Worm (Caenorhabditis elegans): ENCODE data around the gene gst-22.

- TF ChIP-seq him-1 (tag; optimal IDR thresholded peaks at IDR 0.05) (no peak), W03F9.2 (tag; optimal IDR thresholded peaks at IDR 0.05) (no peak), dao-5 (tag; optimal IDR thresholded peaks at IDR 0.05) (no peak)
Observed at ce11 chrV:16229439-16229838, 2.6 kb downstream of the gst-22 start.
